Fruit fly (Drosophila melanogaster) whole organism, prepupa: ENCODE measurements around the gene Clk.

ENCODE experiments used
- Blimp-1 ChIP-seq: fragments of 200-800 bp; sonication (Bioruptor generic); optimal IDR thresholded peaks from 3 replicates; lab custom pipeline; 2017; ENCODE audit warnings: missing biosample characterization, missing genetic modification characterization, mild to moderate bottlenecking, moderate library complexity, missing genetic modification reagents
- CG10631 ChIP-seq: fragments of 200-800 bp; sonication (Bioruptor generic); optimal IDR thresholded peaks from 2 replicates; lab custom pipeline; 2016; ENCODE audit warnings: missing biosample characterization, missing genetic modification characterization
- CG10669 ChIP-seq: fragments of 200-800 bp; sonication (Bioruptor generic); optimal IDR thresholded peaks from 3 replicates; lab custom pipeline; 2018; ENCODE audit warnings: missing biosample characterization, mild to moderate bottlenecking, missing genetic modification characterization, moderate library complexity
- CG11294 ChIP-seq: fragments of 200-800 bp; sonication (Bioruptor generic); IDR thresholded peaks from 2 replicates; pipeline ENCODE4 v1.3.6; 2022; ENCODE audit warnings: missing biosample characterization, missing genetic modification characterization
- CG11762 ChIP-seq: fragments of 200-800 bp; sonication (Bioruptor generic); optimal IDR thresholded peaks from 3 replicates; lab custom pipeline; 2016; ENCODE audit warnings: missing biosample characterization, missing genetic modification characterization; ENCODE audit not compliant: insufficient read depth
- CG11902 ChIP-seq: fragments of 200-800 bp; sonication (Bioruptor generic); optimal IDR thresholded peaks from 3 replicates; lab custom pipeline; 2016; ENCODE audit warnings: missing biosample characterization, missing genetic modification characterization
- CG15336 ChIP-seq: fragments of 200-800 bp; sonication (Bioruptor generic); IDR thresholded peaks from 2 replicates; pipeline ENCODE4 v1.3.6; 2022; ENCODE audit warnings: missing biosample characterization, missing genetic modification characterization
- CG16779 ChIP-seq: fragments of 200-800 bp; sonication (Bioruptor generic); optimal IDR thresholded peaks from 3 replicates; lab custom pipeline; 2017; ENCODE audit warnings: missing biosample characterization, mild to moderate bottlenecking, missing genetic modification characterization
- CG3032 ChIP-seq: fragments of 200-800 bp; optimal IDR thresholded peaks from 2 replicates; lab custom pipeline; 2019; ENCODE audit warnings: missing biosample characterization, mild to moderate bottlenecking, missing genetic modification characterization, moderate library complexity
- CG31627 ChIP-seq: fragments of 200-800 bp; sonication (Bioruptor generic); optimal IDR thresholded peaks from 3 replicates; lab custom pipeline; 2016; ENCODE audit warnings: missing biosample characterization, missing genetic modification characterization
- CG32006 ChIP-seq: fragments of 200-800 bp; sonication (Bioruptor generic); optimal IDR thresholded peaks from 3 replicates; lab custom pipeline; 2017; ENCODE audit warnings: missing biosample characterization, mild to moderate bottlenecking, missing genetic modification characterization
- CG34406 ChIP-seq: fragments of 200-800 bp; sonication (Bioruptor generic); optimal IDR thresholded peaks from 3 replicates; lab custom pipeline; 2016; ENCODE audit warnings: missing biosample characterization, missing genetic modification characterization
- CG6163 ChIP-seq: fragments of 200-800 bp; sonication (Bioruptor generic); IDR thresholded peaks from 3 replicates; pipeline ENCODE4 v1.3.6; 2022; ENCODE audit warnings: missing biosample characterization, missing genetic modification characterization
- CG6808 ChIP-seq: fragments of 200-800 bp; sonication (Bioruptor generic); optimal IDR thresholded peaks from 3 replicates; lab custom pipeline; 2017; ENCODE audit warnings: missing biosample characterization, missing genetic modification characterization, mild to moderate bottlenecking, moderate library complexity, missing genetic modification reagents
- CG7368 ChIP-seq: fragments of 200-800 bp; sonication (Bioruptor generic); optimal IDR thresholded peaks from 3 replicates; lab custom pipeline; 2016; ENCODE audit warnings: missing biosample characterization, missing genetic modification characterization
- CG8119 ChIP-seq: fragments of 200-800 bp; sonication (Bioruptor generic); IDR thresholded peaks from 3 replicates; pipeline ENCODE4 v1.3.6; 2022; ENCODE audit warnings: missing biosample characterization, missing genetic modification characterization
- CG8319 ChIP-seq: fragments of 200-800 bp; sonication (Bioruptor generic); optimal IDR thresholded peaks from 3 replicates; lab custom pipeline; 2016; ENCODE audit warnings: missing biosample characterization, missing genetic modification characterization
- Eip78C ChIP-seq: fragments of 200-800 bp; sonication (Bioruptor generic); peaks from one replicate; lab custom pipeline; 2016; ENCODE audit warnings: missing biosample characterization, missing genetic modification characterization
- Ets21C ChIP-seq: fragments of 200-800 bp; sonication (Bioruptor generic); optimal IDR thresholded peaks from 3 replicates; lab custom pipeline; 2016; ENCODE audit warnings: missing biosample characterization, missing genetic modification characterization
- Ets96B ChIP-seq: fragments of 200-800 bp; optimal IDR thresholded peaks from 2 replicates; lab custom pipeline; 2019; ENCODE audit warnings: missing biosample characterization, mild to moderate bottlenecking, missing genetic modification characterization, moderate library complexity
- Gug ChIP-seq: fragments of 200-800 bp; sonication (Bioruptor generic); IDR thresholded peaks from 2 replicates; pipeline ENCODE4 v1.3.6; 2022; ENCODE audit warnings: missing biosample characterization, missing genetic modification characterization
- Hr38 ChIP-seq: sonication (Bioruptor generic); optimal IDR thresholded peaks from 2 replicates; lab custom pipeline; 2016; ENCODE audit warnings: missing biosample characterization, missing genetic modification characterization
- Hr4 ChIP-seq: fragments of 200-800 bp; sonication (Bioruptor generic); optimal IDR thresholded peaks from 3 replicates; lab custom pipeline; 2016; ENCODE audit warnings: missing biosample characterization, missing genetic modification characterization
- Lpt ChIP-seq: fragments of 200-800 bp; sonication (Bioruptor generic); optimal IDR thresholded peaks from 3 replicates; lab custom pipeline; 2016; ENCODE audit warnings: missing biosample characterization, missing genetic modification characterization
- OdsH ChIP-seq: fragments of 200-800 bp; sonication (Bioruptor generic); optimal IDR thresholded peaks from 3 replicates; lab custom pipeline; 2016; ENCODE audit warnings: missing biosample characterization, missing genetic modification characterization
- Smox ChIP-seq: fragments of 200-800 bp; sonication (Bioruptor generic); optimal IDR thresholded peaks from 3 replicates; lab custom pipeline; 2016; ENCODE audit warnings: missing biosample characterization, missing genetic modification characterization
- Sox14 ChIP-seq: fragments of 200-800 bp; sonication (Bioruptor generic); optimal IDR thresholded peaks from 3 replicates; lab custom pipeline; 2016; ENCODE audit warnings: missing biosample characterization, missing genetic modification characterization
- Sox15 ChIP-seq: fragments of 200-800 bp; sonication (Bioruptor generic); optimal IDR thresholded peaks from 3 replicates; lab custom pipeline; 2016; ENCODE audit warnings: missing biosample characterization, missing genetic modification characterization
- achi ChIP-seq: fragments of 200-800 bp; sonication (Bioruptor generic); optimal IDR thresholded peaks from 3 replicates; lab custom pipeline; 2016; ENCODE audit warnings: missing biosample characterization, missing genetic modification characterization
- acj6 ChIP-seq: fragments of 200-800 bp; sonication (Bioruptor generic); optimal IDR thresholded peaks from 3 replicates; lab custom pipeline; 2016; ENCODE audit warnings: missing biosample characterization, missing genetic modification characterization
- cyc ChIP-seq: fragments of 200-800 bp; sonication (Bioruptor generic); optimal IDR thresholded peaks from 3 replicates; lab custom pipeline; 2016; ENCODE audit warnings: missing biosample characterization, missing genetic modification characterization
- dac ChIP-seq: fragments of 200-800 bp; sonication (Bioruptor generic); optimal IDR thresholded peaks from 2 replicates; lab custom pipeline; 2017; ENCODE audit warnings: missing biosample characterization, mild to moderate bottlenecking, missing genetic modification characterization
- dsx ChIP-seq: fragments of 200-800 bp; optimal IDR thresholded peaks from 3 replicates; lab custom pipeline; 2019; ENCODE audit warnings: missing biosample characterization, mild to moderate bottlenecking, missing genetic modification characterization, moderate library complexity; ENCODE audit not compliant: poor library complexity, severe bottlenecking
- eg ChIP-seq: fragments of 200-800 bp; sonication (Bioruptor generic); IDR thresholded peaks from 3 replicates; pipeline ENCODE4 v1.3.6; 2022; ENCODE audit warnings: missing biosample characterization, missing genetic modification characterization
- fd59A ChIP-seq: fragments of 200-800 bp; sonication (Bioruptor generic); optimal IDR thresholded peaks from 2 replicates; lab custom pipeline; 2017; ENCODE audit warnings: missing biosample characterization, mild to moderate bottlenecking, missing genetic modification characterization, missing genetic modification reagents
- fd85E ChIP-seq: fragments of 200-800 bp; sonication (Bioruptor generic); optimal IDR thresholded peaks from 3 replicates; lab custom pipeline; 2016; ENCODE audit warnings: missing biosample characterization, missing genetic modification characterization
- fkh ChIP-seq: fragments of 200-800 bp; sonication (Bioruptor generic); optimal IDR thresholded peaks from 3 replicates; lab custom pipeline; 2017; ENCODE audit warnings: missing biosample characterization, mild to moderate bottlenecking, missing genetic modification characterization, moderate library complexity
- lz ChIP-seq: fragments of 200-800 bp; sonication (Bioruptor generic); optimal IDR thresholded peaks from 3 replicates; lab custom pipeline; 2016; ENCODE audit warnings: missing biosample characterization, missing genetic modification characterization
- net ChIP-seq: fragments of 200-800 bp; sonication (Bioruptor generic); optimal IDR thresholded peaks from 3 replicates; lab custom pipeline; 2016; ENCODE audit warnings: missing biosample characterization, missing genetic modification characterization
- pdm3 ChIP-seq: fragments of 200-800 bp; sonication (Bioruptor generic); optimal IDR thresholded peaks from 3 replicates; lab custom pipeline; 2016; ENCODE audit warnings: missing biosample characterization, missing genetic modification characterization
- ss ChIP-seq, 2 experiments: fragments of 200-800 bp; sonication (Bioruptor generic); optimal IDR thresholded peaks; 2 replicates in 1 of 2; 3 replicates in 1 of 2; lab custom pipeline; 2017 to 2018; ENCODE audit warnings: mild to moderate bottlenecking in 2 of 2, missing biosample characterization in 2 of 2, missing genetic modification characterization in 2 of 2, moderate library complexity in 1 of 2
- svp ChIP-seq: fragments of 200-800 bp; sonication (Bioruptor generic); peaks from one replicate; lab custom pipeline; 2016; ENCODE audit warnings: missing biosample characterization, missing genetic modification characterization
- vri ChIP-seq: fragments of 200-800 bp; sonication (Bioruptor generic); optimal IDR thresholded peaks from 3 replicates; lab custom pipeline; 2016; ENCODE audit warnings: missing biosample characterization, mild to moderate bottlenecking, missing genetic modification characterization

Gene Clk

DNA sequence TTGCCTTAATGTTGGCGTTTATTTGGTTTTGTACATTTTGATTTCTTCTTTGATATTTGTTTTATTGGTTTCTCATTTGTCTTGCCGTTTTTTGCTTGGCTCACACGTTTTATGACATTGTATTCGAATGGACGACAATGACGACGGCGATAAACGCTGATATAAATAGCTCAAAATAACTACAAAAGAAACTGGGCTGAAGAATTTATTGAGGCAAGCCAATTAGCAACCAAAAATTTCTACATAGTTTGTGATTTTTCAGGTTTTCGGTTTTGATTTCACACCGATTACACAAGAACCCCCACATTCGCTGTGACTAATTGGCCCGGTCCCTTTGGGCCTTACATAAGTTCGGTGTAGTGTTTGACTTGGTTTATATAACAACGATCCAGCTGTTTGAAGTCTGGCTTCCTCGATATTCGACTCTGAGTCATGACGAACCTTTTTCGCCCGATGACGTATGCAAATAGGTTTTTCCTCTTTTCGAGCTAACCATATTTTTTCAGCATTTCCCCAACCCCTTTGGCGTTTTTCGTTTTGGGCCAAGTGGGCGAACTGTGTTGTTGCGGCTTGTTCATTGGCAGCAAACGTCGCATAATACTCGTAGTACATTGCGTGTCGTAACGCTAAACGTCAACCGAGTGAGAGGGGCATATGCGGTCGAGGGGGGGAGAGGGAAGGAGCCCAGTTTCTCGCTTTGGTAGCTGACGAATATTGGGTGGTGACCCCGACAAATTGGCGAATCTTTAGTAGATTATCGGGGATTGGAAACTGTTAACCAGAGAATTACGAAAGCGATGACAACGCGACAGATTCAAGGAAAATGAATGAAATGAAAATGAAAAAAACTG lies 32.4 kb upstream of the Clk start:
- TF ChIP-seq CG8319 (no peak), Sox15 (GFP tag; lab: Kevin White, UChicago) (no peak), CG32006 (GFP tag; lab: Kevin White, UChicago) (no peak), net (GFP tag; lab: Kevin White, UChicago) (no peak), fd59A (no peak), vri (GFP tag; lab: Kevin White, UChicago) (no peak), ss (GFP tag; optimal IDR thresholded peaks at IDR 0.05; lab: Kevin White, UChicago) (no peak), CG6163 (no peak), pdm3 (GFP tag; lab: Kevin White, UChicago) (no peak), Gug (GFP tag; lab: Robert Waterston, UW) (no peak), CG16779 (tag; lab: Kevin White, UChicago) (no peak), Hr38 (no peak), Ets21C (GFP tag; lab: Kevin White, UChicago) (no peak), CG34406 (GFP tag; lab: Kevin White, UChicago) (no peak)

dm6 chr3L:7806503-7807216 lies 31.3 kb upstream of the Clk start:
- TF ChIP-seq vri (GFP tag; lab: Kevin White, UChicago) (peak; percentile 73), lz (GFP tag; lab: Kevin White, UChicago) (no peak), Eip78C (peak; percentile 25), fkh (GFP tag; lab: Kevin White, UChicago) (peak; percentile 77), CG11762 (no peak), Ets21C (GFP tag; lab: Kevin White, UChicago) (no peak), dsx (GFP tag; lab: Kevin White, UChicago) (peak; percentile 90), Hr4 (GFP tag; lab: Kevin White, UChicago) (no peak)

- peak; percentile 21 for TF ChIP-seq CG10669 (GFP tag; lab: Kevin White, UChicago)
- no peak for TF ChIP-seq fd85E (GFP tag; lab: Kevin White, UChicago)
- no peak for TF ChIP-seq CG3032 (tag; lab: Kevin White, UChicago)
- no peak for TF ChIP-seq CG16779 (tag; lab: Kevin White, UChicago)
- no peak for TF ChIP-seq CG11762
- no peak for TF ChIP-seq CG8319
- TF ChIP-seq CG11294 = no peak
- TF ChIP-seq Lpt (GFP tag; lab: Kevin White, UChicago) = no peak
- no peak for TF ChIP-seq OdsH
- TF ChIP-seq Hr4 (GFP tag; lab: Kevin White, UChicago) = no peak
- no peak for TF ChIP-seq CG7368 (GFP tag; lab: Kevin White, UChicago)
- TF ChIP-seq CG15336 (GFP tag; lab: Robert Waterston, UW) = peak; percentile 57
- peak; percentile 24 for TF ChIP-seq Eip78C
- TF ChIP-seq CG10631 (GFP tag; lab: Kevin White, UChicago) = no peak
- no peak for TF ChIP-seq Sox14 (GFP tag; lab: Kevin White, UChicago)
- peak; percentile 74; the same call in 2 of the 3 replicates for TF ChIP-seq eg (GFP tag; lab: Robert Waterston, UW)
- TF ChIP-seq Ets96B (tag; lab: Kevin White, UChicago) = peak; percentile 42
- TF ChIP-seq Blimp-1 = no peak
- no peak for TF ChIP-seq achi (GFP tag; lab: Kevin White, UChicago)
- peak; percentile 56 for TF ChIP-seq CG8119
- TF ChIP-seq ss (GFP tag; optimal IDR thresholded peaks at IDR 0.05; lab: Kevin White, UChicago) = peak; percentile 10 to 69
- no peak for TF ChIP-seq Smox (GFP tag; lab: Kevin White, UChicago)
- no peak for TF ChIP-seq Hr38
- TF ChIP-seq acj6 = no peak
- peak; percentile 23 for TF ChIP-seq CG34406 (GFP tag; lab: Kevin White, UChicago)
- TF ChIP-seq dac (GFP tag; lab: Kevin White, UChicago) = no peak
- TF ChIP-seq CG11902 (GFP tag; lab: Kevin White, UChicago) = no peak
- no peak for TF ChIP-seq CG31627 (GFP tag; lab: Kevin White, UChicago)
- TF ChIP-seq Ets21C (GFP tag; lab: Kevin White, UChicago) = no peak
- no peak for TF ChIP-seq cyc
- peak; percentile 90 for TF ChIP-seq fkh (GFP tag; lab: Kevin White, UChicago)
- no peak for TF ChIP-seq CG32006 (GFP tag; lab: Kevin White, UChicago)
- TF ChIP-seq Gug (GFP tag; lab: Robert Waterston, UW) = no peak
- TF ChIP-seq CG6808 = peak; percentile 34
- no peak for TF ChIP-seq svp (GFP tag; lab: Kevin White, UChicago)
These were observed 30.0 kb upstream of the Clk start for dm6 chr3L:7805336-7805803.
